Fruit fly (Drosophila melanogaster): ENCODE measurements around the gene Ldh.

DNA sequence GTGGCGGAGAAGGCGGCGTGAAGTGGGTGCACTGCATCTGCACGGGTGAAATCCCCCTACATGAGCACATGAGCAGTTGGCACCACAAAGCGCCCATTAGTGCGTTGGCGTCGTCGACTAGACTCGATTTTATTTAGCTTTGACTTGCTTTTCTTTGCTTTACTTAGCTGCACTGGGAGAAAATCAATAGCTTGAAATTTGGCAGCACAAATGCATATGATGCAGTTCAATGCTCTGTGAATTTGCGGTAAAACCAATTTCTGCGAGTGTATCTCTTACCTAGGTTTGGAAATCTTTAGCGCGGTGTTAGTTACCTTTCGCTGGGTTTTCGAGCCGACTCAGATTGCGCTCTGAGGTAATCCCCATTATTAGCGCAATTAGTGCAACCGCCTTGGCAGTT, 42.4 kb upstream of the Ldh start:
- TF ChIP-seq CG32121 (GFP tag; IDR thresholded peaks at IDR 0.05) (0 out of 2 replicates have a peak, but pooled peaks have one; percentile 11), CG14655 (GFP tag; optimal IDR thresholded peaks at IDR 0.05) (peak; percentile 14)
